Worm (Caenorhabditis elegans): ENCODE measurements around the gene F42H10.3.

The F42H10.3 gene

ce11 chrIII:8466735-8467134, 17.2 kb upstream of the F42H10.3 start, which contains the start of gene mig-39:
Gene mig-39 (plus strand): TSS chrIII:8467035.
- TF ChIP-seq nhr-237 (tag; optimal IDR thresholded peaks at IDR 0.05) (no peak), zip-8 (tag; optimal IDR thresholded peaks at IDR 0.05) (no peak), unc-120 (tag; optimal IDR thresholded peaks at IDR 0.05; ENCODE audit: poor library complexity, severe bottlenecking) (no peak), snpc-4 (tag; optimal IDR thresholded peaks at IDR 0.05) (no peak), nhr-12 (tag; optimal IDR thresholded peaks at IDR 0.05) (no peak), ceh-83 (GFP tag; optimal IDR thresholded peaks at IDR 0.05) (no peak), nhr-76 (tag; optimal IDR thresholded peaks at IDR 0.05) (no peak), lin-13 (tag; optimal IDR thresholded peaks at IDR 0.05) (no peak), elt-1 (tag; optimal IDR thresholded peaks at IDR 0.05; ENCODE audit: borderline replicate concordance, insufficient read depth) (no peak), sptf-1 (tag; optimal IDR thresholded peaks at IDR 0.05) (no peak), ces-1 (GFP tag; optimal IDR thresholded peaks at IDR 0.05) (no peak), sem-2 (GFP tag; optimal IDR thresholded peaks at IDR 0.05) (no peak), ztf-11 (tag; optimal IDR thresholded peaks at IDR 0.05) (no peak), lsy-2 (tag; optimal IDR thresholded peaks at IDR 0.05) (no peak), flh-1 (GFP tag; optimal IDR thresholded peaks at IDR 0.05) (no peak), mep-1 (tag; optimal IDR thresholded peaks at IDR 0.05) (no peak), cnd-1 (tag; optimal IDR thresholded peaks at IDR 0.05) (no peak), unc-39 (tag; optimal IDR thresholded peaks at IDR 0.05) (no peak), M03D4.4 (tag; optimal IDR thresholded peaks at IDR 0.05) (no peak)

- TF ChIP-seq mab-5 (tag; optimal IDR thresholded peaks at IDR 0.05) (no peak), cnd-1 (tag; optimal IDR thresholded peaks at IDR 0.05) (no peak), ceh-83 (GFP tag; optimal IDR thresholded peaks at IDR 0.05) (no peak), unc-120 (tag; optimal IDR thresholded peaks at IDR 0.05; ENCODE audit: poor library complexity, severe bottlenecking) (no peak), hlh-1 (tag; optimal IDR thresholded peaks at IDR 0.05) (no peak), nhr-28 (tag; optimal IDR thresholded peaks at IDR 0.05) (no peak)
Observed at ce11 chrIII:8467520-8467919, 16.4 kb upstream of the F42H10.3 start.

ce11 chrIII:8473292-8473691, 10.7 kb upstream of the F42H10.3 start:
- TF ChIP-seq M03D4.4 (tag; optimal IDR thresholded peaks at IDR 0.05) (no peak), sem-2 (GFP tag; optimal IDR thresholded peaks at IDR 0.05) (no peak), pha-4 (tag; optimal IDR thresholded peaks at IDR 0.05) (no peak), nhr-12 (tag; optimal IDR thresholded peaks at IDR 0.05) (no peak), flh-1 (GFP tag; optimal IDR thresholded peaks at IDR 0.05) (no peak), cnd-1 (tag; optimal IDR thresholded peaks at IDR 0.05) (no peak), unc-62 (GFP tag; optimal IDR thresholded peaks at IDR 0.05) (no peak), lin-13 (tag; optimal IDR thresholded peaks at IDR 0.05) (no peak), mab-5 (tag; optimal IDR thresholded peaks at IDR 0.05) (no peak), nhr-2 (tag; optimal IDR thresholded peaks at IDR 0.05) (no peak), nhr-28 (tag; optimal IDR thresholded peaks at IDR 0.05) (no peak), ceh-39 (tag; optimal IDR thresholded peaks at IDR 0.05) (no peak), drap-1 (GFP tag; optimal IDR thresholded peaks at IDR 0.05) (no peak), mls-2 (tag; optimal IDR thresholded peaks at IDR 0.05) (no peak), elt-1 (tag; optimal IDR thresholded peaks at IDR 0.05; ENCODE audit: borderline replicate concordance, insufficient read depth) (no peak)

ce11 chrIII:8479322-8479864, 4.6 kb upstream of the F42H10.3 start:
- no peak for TF ChIP-seq lsy-2 (tag; optimal IDR thresholded peaks at IDR 0.05)
- TF ChIP-seq blmp-1 (tag; optimal IDR thresholded peaks at IDR 0.05), result no peak
- TF ChIP-seq ceh-43 (GFP tag; optimal IDR thresholded peaks at IDR 0.05), result no peak
- TF ChIP-seq mls-2 (tag; optimal IDR thresholded peaks at IDR 0.05), result no peak
- no peak for TF ChIP-seq ham-2 (GFP tag; optimal IDR thresholded peaks at IDR 0.05)
- no peak for TF ChIP-seq ztf-11 (tag; optimal IDR thresholded peaks at IDR 0.05)
- no peak for TF ChIP-seq cnd-1 (tag; optimal IDR thresholded peaks at IDR 0.05)
- no peak for TF ChIP-seq ces-1 (GFP tag; optimal IDR thresholded peaks at IDR 0.05)
- no peak for TF ChIP-seq bed-3 (GFP tag; optimal IDR thresholded peaks at IDR 0.05)
- TF ChIP-seq zip-8 (tag; optimal IDR thresholded peaks at IDR 0.05), result no peak

ce11 chrIII:8480355-8480754, 3.6 kb upstream of the F42H10.3 start, which contains the start of gene F42H10.6:
Gene F42H10.6 (minus strand): TSS chrIII:8480455.
- TF ChIP-seq hlh-1 (tag; optimal IDR thresholded peaks at IDR 0.05) (peak; percentile 85), mls-2 (tag; optimal IDR thresholded peaks at IDR 0.05) (no peak), lsy-2 (tag; optimal IDR thresholded peaks at IDR 0.05) (no peak)

Measured in whole organism, mixed stage, embryonic.